Fruit fly (Drosophila melanogaster) Kc167 (cell line): ENCODE results near the gene CG12480.

Experiments
- Myc ChIP-seq: fragments of >200 bp; optimal IDR thresholded peaks from 2 replicates; lab custom pipeline; 2017; ENCODE audit warnings: missing external identifiers
- Sin3A ChIP-seq: fragments of >200 bp; optimal IDR thresholded peaks from 2 replicates; lab custom pipeline; 2018; ENCODE audit warnings: missing external identifiers
- h ChIP-seq: fragments of >200 bp; optimal IDR thresholded peaks from 3 replicates; lab custom pipeline; 2018; ENCODE audit warnings: missing external identifiers
- insv ChIP-seq: fragments of >200 bp; optimal IDR thresholded peaks from 3 replicates; lab custom pipeline; 2018; ENCODE audit warnings: missing external identifiers
- psq ChIP-seq: fragments of >200 bp; optimal IDR thresholded peaks from 2 replicates; lab custom pipeline; 2017; ENCODE audit warnings: missing external identifiers
- ttk ChIP-seq: sonication (Bioruptor generic); optimal IDR thresholded peaks from 2 replicates; lab custom pipeline; 2017; ENCODE audit warnings: missing external identifiers

CG12480 gene

DNA sequence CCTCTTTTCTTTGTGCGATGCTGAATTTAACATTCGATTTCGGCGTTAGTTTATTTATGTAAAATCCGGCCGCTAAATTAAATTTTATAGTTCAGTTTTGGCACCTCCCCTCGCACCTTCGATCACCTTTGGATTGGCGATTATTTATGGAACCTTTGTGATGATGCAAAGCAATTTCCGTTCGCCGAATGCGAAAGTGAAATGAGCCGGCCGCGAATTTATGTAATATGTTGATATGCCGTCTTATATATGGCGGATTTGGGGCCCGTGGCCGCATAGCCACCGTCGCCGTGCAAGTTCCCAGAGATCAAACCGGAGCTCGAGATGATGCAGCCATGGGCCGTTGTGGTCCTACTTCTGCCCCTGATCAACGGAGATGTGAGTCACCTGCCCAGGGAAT, 7.2 kb downstream of the CG12480 start, which contains the start of gene CG11581:
TSS of gene CG11581 (plus strand) at position 301 of the 400 bp plus-strand sequence.
- TF ChIP-seq h (lab: Kevin White, UChicago) (no peak), psq (lab: Kevin White, UChicago) (no peak), Sin3A (lab: Kevin White, UChicago) (no peak), ttk (lab: Kevin White, UChicago) (no peak)

DNA sequence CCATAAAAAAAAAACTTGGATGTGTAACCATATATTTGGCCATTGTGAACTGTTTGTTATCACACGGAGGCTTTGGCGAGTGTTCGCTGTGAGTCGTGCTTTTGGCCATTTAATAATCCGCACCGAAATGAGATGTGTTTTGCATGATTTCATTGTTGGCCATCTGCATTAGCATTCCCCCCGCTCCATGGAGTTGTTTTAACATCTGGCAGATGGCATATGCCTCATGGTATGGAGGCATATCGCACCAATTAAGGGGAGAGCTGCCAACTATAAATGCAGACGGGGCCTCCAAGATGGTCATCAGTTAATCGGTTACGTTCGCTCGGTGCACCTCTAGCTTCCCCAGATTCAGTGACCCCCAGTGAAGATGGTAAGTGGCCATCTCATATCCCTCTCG, 11.3 kb downstream of the CG12480 start, which contains the start of gene CG11584:
TSS of gene CG11584 (plus strand) at position 301 of the 400 bp plus-strand sequence.
- TF ChIP-seq Myc (lab: Kevin White, UChicago) (no peak), insv (lab: Kevin White, UChicago) (no peak), psq (lab: Kevin White, UChicago) (no peak)

DNA sequence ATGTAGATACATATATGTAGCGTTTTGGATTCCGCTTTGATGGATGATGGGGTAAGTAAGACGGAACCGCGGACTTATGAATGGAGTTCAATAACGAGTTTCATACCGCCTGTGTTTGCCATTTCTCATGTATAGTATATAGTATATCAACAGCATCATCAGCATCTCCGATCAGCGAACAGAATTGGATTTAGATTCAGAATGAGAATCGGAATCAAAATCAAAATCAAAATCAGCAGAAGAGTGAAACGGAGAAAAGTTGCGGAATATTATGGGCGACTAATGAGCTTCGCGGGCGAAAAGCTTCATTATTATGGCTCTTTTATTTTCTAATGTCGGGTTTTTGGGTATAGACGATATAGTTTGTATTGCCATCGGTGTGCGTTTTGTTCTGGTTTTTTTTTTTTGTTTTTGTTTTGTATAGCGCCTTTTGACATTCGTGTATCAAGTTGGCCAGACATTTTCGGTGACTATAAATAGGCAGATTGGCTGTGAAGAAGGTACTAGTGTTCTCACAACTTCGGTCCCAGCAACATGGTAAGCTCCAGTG, 14.7 kb downstream of the CG12480 start, which contains the start of gene CG32603:
TSS of gene CG32603 (plus strand) at position 500 of the 550 bp plus-strand sequence.
- TF ChIP-seq insv (lab: Kevin White, UChicago): no peak

DNA sequence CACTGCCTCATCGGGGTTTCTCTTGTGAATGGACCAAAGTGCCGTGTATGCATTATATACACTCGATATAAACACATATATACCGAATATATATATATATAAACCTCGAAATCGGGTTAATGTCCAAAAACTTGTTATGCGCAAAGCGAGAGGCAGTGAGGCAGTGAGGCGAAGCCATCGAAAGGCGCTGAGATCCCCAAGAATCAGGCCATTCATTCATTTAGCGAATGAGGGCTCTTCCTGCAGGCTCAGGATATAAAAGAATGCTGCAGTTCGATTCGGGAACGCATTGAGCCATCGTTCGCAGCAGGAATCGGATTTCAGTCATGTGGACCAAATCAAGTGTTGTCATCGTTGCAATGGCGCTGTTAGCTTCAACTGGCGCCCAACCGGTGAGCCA, 17.6 kb downstream of the CG12480 start, which contains the start of gene CG12481:
TSS of gene CG12481 (plus strand) at position 301 of the 400 bp plus-strand sequence.
- no peak for TF ChIP-seq Myc (lab: Kevin White, UChicago)
- TF ChIP-seq ttk (lab: Kevin White, UChicago): no peak
- no peak for TF ChIP-seq insv (lab: Kevin White, UChicago)
- TF ChIP-seq Sin3A (lab: Kevin White, UChicago): no peak
- no peak for TF ChIP-seq psq (lab: Kevin White, UChicago)
- TF ChIP-seq h (lab: Kevin White, UChicago): no peak

DNA sequence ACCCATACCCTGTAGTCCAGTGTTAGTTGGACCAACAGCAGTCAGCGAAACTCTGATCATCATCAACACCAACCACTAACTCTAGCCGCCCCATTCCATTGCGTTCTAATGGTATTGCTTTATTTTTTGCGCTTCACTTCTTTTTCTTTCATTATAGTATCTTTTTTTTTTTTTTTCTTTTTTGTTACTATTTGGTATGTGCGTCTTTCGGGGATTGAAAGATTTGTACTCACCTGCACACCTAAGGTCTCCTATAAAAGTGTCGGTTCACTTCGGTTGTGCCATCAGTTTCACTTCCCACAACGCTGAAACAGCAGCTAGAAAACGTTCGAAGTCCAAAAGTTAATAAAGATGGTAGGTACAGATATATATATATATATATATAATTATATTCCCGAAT, 19.8 kb downstream of the CG12480 start, which contains the start of gene CG11585:
TSS of gene CG11585 (plus strand) at position 301 of the 400 bp plus-strand sequence.
- TF ChIP-seq Myc (lab: Kevin White, UChicago) (no peak), insv (lab: Kevin White, UChicago) (no peak), h (lab: Kevin White, UChicago) (no peak), ttk (lab: Kevin White, UChicago) (no peak), Sin3A (lab: Kevin White, UChicago) (no peak)

DNA sequence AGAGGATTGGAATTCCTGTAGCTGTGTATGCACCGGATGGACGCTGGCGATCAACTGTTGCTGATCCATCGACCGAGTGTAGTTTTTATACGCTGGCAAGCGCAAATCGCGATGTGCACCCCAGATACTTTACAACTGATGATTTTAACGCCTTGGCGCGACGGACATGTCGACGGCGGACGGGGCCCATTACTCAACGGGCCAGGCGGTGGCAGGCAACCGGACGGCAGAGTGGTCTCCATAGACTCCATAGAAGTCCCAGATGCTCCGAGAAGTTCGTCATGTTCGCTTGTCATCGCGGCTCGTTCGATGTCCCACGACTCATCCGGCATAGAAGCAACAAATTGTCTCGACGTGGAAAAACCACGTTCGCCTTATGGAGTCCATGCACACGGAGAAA, 22.5 kb downstream of the CG12480 start, which contains the start of gene CG13403:
TSS of gene CG13403 (minus strand) at position 101 of the 400 bp plus-strand sequence.
- TF ChIP-seq psq (lab: Kevin White, UChicago) (no peak), insv (lab: Kevin White, UChicago) (no peak), h (lab: Kevin White, UChicago) (no peak), ttk (lab: Kevin White, UChicago) (no peak), Myc (lab: Kevin White, UChicago) (no peak), Sin3A (lab: Kevin White, UChicago) (no peak)

DNA sequence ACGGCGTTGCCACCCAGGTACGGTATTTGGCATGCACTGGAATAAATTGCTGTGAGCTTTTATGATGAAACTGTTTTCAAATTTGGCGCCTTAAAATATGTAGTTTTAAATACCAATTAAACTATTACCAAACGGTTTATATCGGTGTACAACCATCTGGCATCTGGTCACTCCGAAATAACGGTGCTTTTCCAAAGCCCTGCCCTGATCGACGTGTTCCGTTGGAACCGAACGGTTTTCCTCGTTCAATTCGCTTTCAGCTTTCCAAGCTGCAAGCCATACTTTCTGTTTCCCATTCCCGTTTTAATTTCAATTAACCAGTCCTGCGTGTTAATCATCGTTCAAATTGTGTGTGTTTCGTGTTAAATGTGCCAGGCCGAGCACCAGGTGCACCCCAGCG, 23.6 kb downstream of the CG12480 start, which contains the start of gene yl:
TSS of gene yl (plus strand) at position 202 of the 400 bp plus-strand sequence.
- TF ChIP-seq ttk (lab: Kevin White, UChicago): no peak
- TF ChIP-seq psq (lab: Kevin White, UChicago): no peak
- no peak for TF ChIP-seq Sin3A (lab: Kevin White, UChicago)
- TF ChIP-seq insv (lab: Kevin White, UChicago): no peak
- TF ChIP-seq Myc (lab: Kevin White, UChicago): no peak
- no peak for TF ChIP-seq h (lab: Kevin White, UChicago)

DNA sequence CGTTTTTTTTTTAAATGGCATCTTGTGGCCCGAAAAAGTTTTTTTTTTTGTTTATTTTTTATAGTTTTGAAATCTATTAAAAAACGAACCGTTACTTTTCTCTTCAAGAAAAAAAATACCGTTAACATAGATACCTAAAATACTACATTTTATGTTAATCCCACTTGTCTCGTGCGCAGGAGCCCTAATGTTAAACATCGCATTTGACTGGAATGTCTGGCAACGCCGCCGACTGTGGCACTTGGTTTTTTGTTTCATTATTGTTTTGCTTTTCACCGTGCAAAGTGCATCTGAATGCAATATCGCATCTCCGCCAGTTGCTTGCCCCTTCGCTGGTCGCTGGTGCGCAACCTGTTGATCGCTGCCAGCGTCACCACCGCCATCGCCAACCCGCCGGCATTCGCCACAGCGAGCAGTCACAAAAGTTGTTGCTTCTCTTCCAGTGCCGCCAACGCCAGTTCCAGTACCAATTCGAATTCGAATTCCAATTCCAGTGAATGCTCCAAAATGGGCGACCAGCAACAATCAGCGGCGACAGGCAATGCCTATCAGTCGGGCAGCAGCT, 30.7 kb downstream of the CG12480 start, which contains the start of gene CG11590:
TSS of gene CG11590 (plus strand) at position 212 of the 565 bp plus-strand sequence.
- TF ChIP-seq insv (lab: Kevin White, UChicago): no peak
- no peak for TF ChIP-seq Sin3A (lab: Kevin White, UChicago)
- no peak for TF ChIP-seq h (lab: Kevin White, UChicago)
- TF ChIP-seq ttk (lab: Kevin White, UChicago): no peak
- no peak for TF ChIP-seq Myc (lab: Kevin White, UChicago)
- TF ChIP-seq psq (lab: Kevin White, UChicago): no peak

DNA sequence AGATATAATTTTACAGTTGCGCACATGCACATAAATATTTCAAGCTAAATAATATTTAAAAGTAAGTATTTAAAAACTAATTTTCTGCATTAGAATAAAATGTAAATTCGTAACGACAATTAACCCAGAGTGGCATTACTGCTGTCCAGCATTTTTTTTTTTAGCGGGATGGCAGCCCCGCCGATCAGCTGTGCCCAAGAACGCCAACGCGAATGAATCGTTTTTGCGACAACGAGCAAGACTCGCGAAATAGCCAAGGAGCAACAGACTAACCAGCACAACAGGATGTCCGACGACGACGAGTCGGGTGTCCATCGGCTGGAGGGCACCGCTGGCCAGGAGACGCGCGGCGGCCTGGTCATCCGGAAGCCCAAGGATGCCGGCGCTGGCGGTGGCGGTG, 31.8 kb downstream of the CG12480 start, which contains the start of gene Prp16:
TSS of gene Prp16 (plus strand) at position 185 of the 400 bp plus-strand sequence.
- TF ChIP-seq Myc (lab: Kevin White, UChicago) (no peak), ttk (lab: Kevin White, UChicago) (no peak), h (lab: Kevin White, UChicago) (no peak), psq (lab: Kevin White, UChicago) (no peak), insv (lab: Kevin White, UChicago) (no peak)

DNA sequence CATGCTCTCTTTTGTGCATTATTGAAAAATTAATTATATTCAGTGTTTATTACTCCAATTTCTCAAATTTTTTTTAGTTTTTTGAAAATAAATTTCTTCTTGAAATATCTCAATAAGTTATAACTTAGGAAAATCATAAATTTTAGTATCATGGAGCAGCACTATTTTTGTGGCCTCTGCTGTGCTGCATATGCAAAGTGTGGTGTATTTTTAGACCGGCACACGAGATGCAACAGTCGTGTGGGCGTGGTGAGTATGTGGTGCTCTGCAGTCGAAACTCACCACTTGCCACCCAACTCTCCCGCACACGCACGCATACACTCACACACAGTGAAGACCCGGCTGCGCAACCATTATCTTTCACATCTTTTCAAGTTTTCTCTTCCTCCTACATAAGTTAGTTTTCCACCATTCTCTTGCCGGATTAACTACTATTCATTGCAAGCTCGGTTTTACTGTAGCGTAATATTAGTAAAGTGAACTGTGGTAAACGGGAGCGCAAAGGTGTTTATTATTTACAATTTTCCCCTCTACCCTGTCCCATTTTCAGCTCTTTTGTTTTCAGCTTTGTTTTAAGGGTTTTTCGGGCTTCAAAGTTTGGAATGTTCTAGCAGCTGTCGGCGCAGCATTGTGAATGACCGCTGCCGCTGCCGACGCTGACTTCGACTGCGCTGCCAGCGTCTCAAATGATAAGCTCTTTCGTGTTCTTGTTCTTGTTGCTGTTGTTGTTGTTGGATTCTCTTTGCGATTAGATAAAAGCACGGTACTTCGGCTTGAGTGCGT, 39.2 kb downstream of the CG12480 start:
- TF ChIP-seq Myc (lab: Kevin White, UChicago): no peak
- no peak for TF ChIP-seq ttk (lab: Kevin White, UChicago)
- TF ChIP-seq h (lab: Kevin White, UChicago): no peak
- TF ChIP-seq insv (lab: Kevin White, UChicago): no peak
- no peak for TF ChIP-seq psq (lab: Kevin White, UChicago)
- TF ChIP-seq Sin3A (lab: Kevin White, UChicago): no peak

DNA sequence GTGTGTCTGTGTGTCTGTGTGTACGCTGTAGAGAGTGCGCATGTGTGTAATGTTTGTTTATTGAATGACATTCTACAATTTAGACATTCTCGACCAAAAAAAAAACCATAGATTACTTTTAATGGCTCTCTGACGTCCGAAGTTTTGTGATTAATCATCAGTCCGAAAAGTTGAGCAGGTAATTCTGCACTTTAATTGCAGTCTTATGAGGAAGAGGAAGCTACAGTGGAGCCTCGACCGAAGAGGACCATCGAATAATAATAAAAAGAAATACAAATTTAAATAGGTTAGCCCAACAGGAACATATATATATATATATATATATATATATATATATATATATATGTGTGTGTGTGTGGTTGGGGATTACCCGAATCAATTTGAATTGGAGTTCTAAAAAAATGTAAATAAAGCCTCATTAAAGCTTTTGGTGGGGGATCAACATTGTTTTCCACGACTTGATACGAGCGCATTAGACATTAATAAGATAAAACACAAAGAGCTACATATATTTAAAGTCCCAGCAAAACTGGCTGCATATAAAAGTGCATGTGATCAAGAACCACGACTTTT, 39.9 kb downstream of the CG12480 start:
- TF ChIP-seq Sin3A (lab: Kevin White, UChicago) (no peak), Myc (lab: Kevin White, UChicago) (no peak), h (lab: Kevin White, UChicago) (no peak), insv (lab: Kevin White, UChicago) (no peak), psq (lab: Kevin White, UChicago) (no peak), ttk (lab: Kevin White, UChicago) (no peak)
